Fruit fly (Drosophila melanogaster) whole organism, embryonic: Measurements from ENCODE around the gene CG2104.

Experiments
- Ada2b ChIP-seq: fragments of 200-800 bp; sonication (Bioruptor generic); IDR thresholded peaks from 2 replicates; pipeline ENCODE4 v1.3.6; 2022; ENCODE audit warnings: missing biosample characterization, missing genetic modification characterization
- Atf-2 ChIP-seq: fragments of 200-800 bp; sonication (Bioruptor generic); optimal IDR thresholded peaks from 2 replicates; lab custom pipeline; 2016; ENCODE audit warnings: missing biosample characterization, missing genetic modification characterization
- Bgb ChIP-seq: fragments of 200-800 bp; sonication (Bioruptor generic); IDR thresholded peaks from 2 replicates; pipeline ENCODE4 v1.3.6; 2022; ENCODE audit warnings: missing biosample characterization, missing genetic modification characterization; ENCODE audit not compliant: partially characterized antibody
- CG1024 ChIP-seq: fragments of 200-800 bp; sonication (Bioruptor generic); IDR thresholded peaks from 2 replicates; pipeline ENCODE4 v1.3.6; 2022; ENCODE audit warnings: missing biosample characterization, missing genetic modification characterization
- CG10321 ChIP-seq: fragments of 200-800 bp; sonication (Bioruptor generic); IDR thresholded peaks from 2 replicates; pipeline ENCODE4 v1.3.6; 2022; ENCODE audit warnings: missing biosample characterization, missing genetic modification characterization
- CG11560 ChIP-seq: fragments of 200-800 bp; sonication (Bioruptor generic); IDR thresholded peaks from 3 replicates; pipeline ENCODE4 v1.3.6; 2022; ENCODE audit warnings: missing biosample characterization, missing genetic modification characterization
- CG13123 ChIP-seq: fragments of 200-800 bp; sonication (Bioruptor generic); optimal IDR thresholded peaks from 2 replicates; lab custom pipeline; 2016; ENCODE audit warnings: missing biosample characterization, missing genetic modification characterization
- CG13287 ChIP-seq: fragments of 200-800 bp; sonication (Bioruptor generic); IDR thresholded peaks from 2 replicates; pipeline ENCODE4 v1.3.6; 2022; ENCODE audit warnings: missing biosample characterization, missing genetic modification characterization; ENCODE audit not compliant: partially characterized antibody
- CG14014 ChIP-seq: fragments of 200-800 bp; sonication (Bioruptor generic); IDR thresholded peaks from 2 replicates; pipeline ENCODE4 v1.3.6; 2022; ENCODE audit warnings: missing biosample characterization, missing genetic modification characterization
- CG14441 ChIP-seq: fragments of 200-800 bp; sonication (Bioruptor generic); IDR thresholded peaks from 2 replicates; pipeline ENCODE4 v1.3.6; 2022; ENCODE audit warnings: missing biosample characterization, missing genetic modification characterization
- CG17568 ChIP-seq: fragments of 200-800 bp; sonication (Bioruptor generic); optimal IDR thresholded peaks from 2 replicates; lab custom pipeline; 2018; ENCODE audit warnings: missing biosample characterization, mild to moderate bottlenecking, missing genetic modification characterization, moderate library complexity
- CG2889 ChIP-seq: fragments of 200-800 bp; sonication (Bioruptor generic); IDR thresholded peaks from 3 replicates; pipeline ENCODE4 v1.3.6; 2022; ENCODE audit warnings: missing biosample characterization, missing genetic modification characterization
- CG30403 ChIP-seq: fragments of 200-800 bp; sonication (Bioruptor generic); optimal IDR thresholded peaks from 3 replicates; lab custom pipeline; 2016; ENCODE audit warnings: missing biosample characterization, missing genetic modification characterization
- CG3065 ChIP-seq: fragments of 200-800 bp; sonication (Bioruptor generic); optimal IDR thresholded peaks from 2 replicates; lab custom pipeline; 2016; ENCODE audit warnings: missing biosample characterization, missing genetic modification characterization
- CG32767 ChIP-seq: fragments of 200-800 bp; sonication (Bioruptor generic); IDR thresholded peaks from 2 replicates; pipeline ENCODE4 v1.3.6; 2022; ENCODE audit warnings: missing biosample characterization, missing genetic modification characterization
- CG3281 ChIP-seq: fragments of 200-800 bp; sonication (Bioruptor generic); optimal IDR thresholded peaks from 3 replicates; lab custom pipeline; 2017; ENCODE audit warnings: missing biosample characterization, mild to moderate bottlenecking, missing genetic modification characterization
- CG3407 ChIP-seq: fragments of 200-800 bp; sonication (Bioruptor generic); optimal IDR thresholded peaks from 2 replicates; lab custom pipeline; 2018; ENCODE audit warnings: missing biosample characterization, mild to moderate bottlenecking, missing genetic modification characterization
- CG42726 ChIP-seq: fragments of 200-800 bp; sonication (Bioruptor generic); IDR thresholded peaks from 2 replicates; pipeline ENCODE4 v1.3.6; 2022; ENCODE audit warnings: missing biosample characterization, missing genetic modification characterization; ENCODE audit not compliant: partially characterized antibody
- CG4404 ChIP-seq: fragments of 200-800 bp; sonication (Bioruptor generic); IDR thresholded peaks from 2 replicates; pipeline ENCODE4 v1.3.6; 2022; ENCODE audit warnings: missing biosample characterization, missing genetic modification characterization
- CG5180 ChIP-seq: fragments of 200-800 bp; sonication (Bioruptor generic); optimal IDR thresholded peaks from 3 replicates; lab custom pipeline; 2017; ENCODE audit warnings: missing biosample characterization, missing genetic modification characterization, mild to moderate bottlenecking, moderate library complexity, missing genetic modification reagents
- CG6854 ChIP-seq: fragments of 200-800 bp; sonication (Bioruptor generic); optimal IDR thresholded peaks from 3 replicates; lab custom pipeline; 2017; ENCODE audit warnings: missing biosample characterization, mild to moderate bottlenecking, missing genetic modification characterization
- CG7357 ChIP-seq: fragments of 200-800 bp; sonication (Bioruptor generic); IDR thresholded peaks from 3 replicates; pipeline ENCODE4 v1.3.6; 2022; ENCODE audit warnings: missing biosample characterization, missing genetic modification characterization
- CkIIα-i1 ChIP-seq: fragments of 200-800 bp; sonication (Bioruptor generic); IDR thresholded peaks from 2 replicates; pipeline ENCODE4 v1.3.6; 2022; ENCODE audit warnings: missing biosample characterization, missing genetic modification characterization
- Dip2 ChIP-seq: fragments of 200-800 bp; sonication (Bioruptor generic); IDR thresholded peaks from 2 replicates; pipeline ENCODE4 v1.3.6; 2022; ENCODE audit warnings: missing biosample characterization, missing genetic modification characterization
- GATAe ChIP-seq: fragments of 200-800 bp; sonication (Bioruptor generic); conservative IDR thresholded peaks from 2 replicates; pipeline ENCODE4 v1.3.6; 2022; ENCODE audit warnings: missing biosample characterization, missing genetic modification characterization
- HmgZ ChIP-seq: fragments of 200-800 bp; sonication (Bioruptor generic); optimal IDR thresholded peaks from 2 replicates; lab custom pipeline; 2018; ENCODE audit warnings: missing biosample characterization, mild to moderate bottlenecking, missing genetic modification characterization
- NfI ChIP-seq: fragments of 200-800 bp; sonication (Bioruptor generic); optimal IDR thresholded peaks from 3 replicates; lab custom pipeline; 2018; ENCODE audit warnings: missing biosample characterization, mild to moderate bottlenecking, missing genetic modification characterization, moderate library complexity
- Tbp ChIP-seq: fragments of >200 bp; optimal IDR thresholded peaks from 2 replicates; lab custom pipeline; 2018; ENCODE audit warnings: missing biosample characterization, missing genetic modification characterization
- ac ChIP-seq: fragments of 200-800 bp; sonication (Bioruptor generic); optimal IDR thresholded peaks from 3 replicates; lab custom pipeline; 2017; ENCODE audit warnings: missing biosample characterization, mild to moderate bottlenecking, missing genetic modification characterization
- al ChIP-seq: fragments of 200-800 bp; sonication (Bioruptor generic); IDR thresholded peaks from 2 replicates; pipeline ENCODE4 v1.3.6; 2022; ENCODE audit warnings: missing biosample characterization, missing genetic modification characterization
- amos ChIP-seq: fragments of 200-800 bp; sonication (Bioruptor generic); IDR thresholded peaks from 2 replicates; pipeline ENCODE4 v1.3.6; 2022; ENCODE audit warnings: missing biosample characterization, missing genetic modification characterization; ENCODE audit not compliant: partially characterized antibody
- aop ChIP-seq: fragments of 200-800 bp; sonication (Bioruptor generic); IDR thresholded peaks from 2 replicates; pipeline ENCODE4 v1.3.6; 2022; ENCODE audit warnings: missing biosample characterization, missing genetic modification characterization
- ara ChIP-seq: fragments of 200-800 bp; sonication (Bioruptor generic); IDR thresholded peaks from 2 replicates; pipeline ENCODE4 v1.3.6; 2022; ENCODE audit warnings: missing biosample characterization, missing genetic modification characterization
- bab2 ChIP-seq: fragments of 200-800 bp; sonication (Bioruptor generic); optimal IDR thresholded peaks from 2 replicates; lab custom pipeline; 2016; ENCODE audit warnings: missing biosample characterization, missing genetic modification characterization
- bowl ChIP-seq: fragments of 200-800 bp; sonication (Bioruptor generic); IDR thresholded peaks from 2 replicates; pipeline ENCODE4 v1.3.6; 2022; ENCODE audit warnings: missing biosample characterization, missing genetic modification characterization
- chif ChIP-seq, 2 experiments: fragments of 200-800 bp; sonication (Bioruptor generic); optimal IDR thresholded peaks; 3 replicates each; lab custom pipeline; 2016; ENCODE audit warnings: missing biosample characterization in 2 of 2, missing genetic modification characterization in 2 of 2
- croc ChIP-seq: fragments of 200-800 bp; sonication (Bioruptor generic); conservative IDR thresholded peaks from 3 replicates; pipeline ENCODE4 v1.3.6; 2022; ENCODE audit warnings: missing biosample characterization, missing genetic modification characterization
- da ChIP-seq: fragments of 200-800 bp; sonication (Bioruptor generic); optimal IDR thresholded peaks from 2 replicates; lab custom pipeline; 2016; ENCODE audit warnings: missing biosample characterization, missing genetic modification characterization
- dpn ChIP-seq, 2 experiments: fragments of 200-800 bp; sonication (Bioruptor generic); optimal IDR thresholded peaks; 3 replicates each; lab custom pipeline; 2016; ENCODE audit warnings: missing biosample characterization in 2 of 2, missing genetic modification characterization in 2 of 2
- dysf ChIP-seq: fragments of 200-800 bp; sonication (Bioruptor generic); IDR thresholded peaks from 3 replicates; pipeline ENCODE4 v1.3.6; 2022; ENCODE audit warnings: missing biosample characterization, missing genetic modification characterization
- emc ChIP-seq: fragments of 200-800 bp; sonication (Bioruptor generic); optimal IDR thresholded peaks from 2 replicates; lab custom pipeline; 2016; ENCODE audit warnings: missing biosample characterization, missing genetic modification characterization
- kay ChIP-seq: fragments of 200-800 bp; sonication (Bioruptor generic); optimal IDR thresholded peaks from 2 replicates; lab custom pipeline; 2016; ENCODE audit warnings: missing biosample characterization, missing genetic modification characterization
- lbe ChIP-seq: fragments of 200-800 bp; sonication (Bioruptor generic); optimal IDR thresholded peaks from 2 replicates; lab custom pipeline; 2016; ENCODE audit warnings: missing biosample characterization, mild to moderate bottlenecking, missing genetic modification characterization
- nerfin-1 ChIP-seq: fragments of 200-800 bp; sonication (Bioruptor generic); optimal IDR thresholded peaks from 3 replicates; lab custom pipeline; 2019; ENCODE audit warnings: missing biosample characterization, mild to moderate bottlenecking, missing genetic modification characterization, moderate library complexity
- salm ChIP-seq: fragments of 200-800 bp; sonication (Bioruptor generic); optimal IDR thresholded peaks from 2 replicates; lab custom pipeline; 2018; ENCODE audit warnings: missing biosample characterization, mild to moderate bottlenecking, missing genetic modification characterization
- sc ChIP-seq, 3 experiments: fragments of >200 bp in 2 of 3; fragments of 200-800 bp in 1 of 3; sonication (Bioruptor generic) in 1 of 3; optimal IDR thresholded peaks; 2 replicates in 2 of 3; 3 replicates in 1 of 3; lab custom pipeline; 2017; ENCODE audit warnings: mild to moderate bottlenecking in 1 of 3, missing biosample characterization in 1 of 3, missing genetic modification characterization in 1 of 3, missing genetic modification reagents in 1 of 3
- sd ChIP-seq: fragments of 200-800 bp; sonication (Bioruptor generic); optimal IDR thresholded peaks from 3 replicates; lab custom pipeline; 2018; ENCODE audit warnings: missing biosample characterization, mild to moderate bottlenecking, missing genetic modification characterization, moderate library complexity
- ssp ChIP-seq: fragments of 200-800 bp; sonication (Bioruptor generic); IDR thresholded peaks from 2 replicates; pipeline ENCODE4 v1.3.6; 2022; ENCODE audit warnings: missing biosample characterization, missing genetic modification characterization
- twi ChIP-seq: fragments of 200-800 bp; optimal IDR thresholded peaks from 2 replicates; lab custom pipeline; 2019; ENCODE audit warnings: missing biosample characterization, mild to moderate bottlenecking, missing genetic modification characterization, moderate library complexity
- wor ChIP-seq: fragments of 200-800 bp; sonication (Bioruptor generic); IDR thresholded peaks from 2 replicates; pipeline ENCODE4 v1.3.6; 2022; ENCODE audit warnings: missing biosample characterization, missing genetic modification characterization

The CG2104 gene

dm6 chr3R:5672658-5673217 is 20.3 kb downstream of the CG2104 start (continued):
- TF ChIP-seq amos, result no peak; the same call in 1 of the 2 replicates
- TF ChIP-seq aop (GFP tag; lab: Robert Waterston, UW), result no peak
- TF ChIP-seq GATAe (GFP tag; lab: Robert Waterston, UW), result no peak
- peak; percentile 40 to 41 for TF ChIP-seq dpn (GFP tag; optimal IDR thresholded peaks at IDR 0.05; lab: Kevin White, UChicago)
- TF ChIP-seq CG6854 (GFP tag; lab: Kevin White, UChicago), result peak; percentile 83
- peak; percentile 68 for TF ChIP-seq NfI
- TF ChIP-seq emc (GFP tag; lab: Kevin White, UChicago), result no peak
- peak; percentile 46; the same call in 1 of the 2 replicates for TF ChIP-seq CG10321
- TF ChIP-seq croc (GFP tag; lab: Robert Waterston, UW), result no peak
- TF ChIP-seq CG13287 (GFP tag; lab: Robert Waterston, UW), result peak; percentile 26; the same call in 1 of the 2 replicates
- peak; percentile 71 for TF ChIP-seq CG13123 (GFP tag; lab: Kevin White, UChicago)
- peak; percentile 33 for TF ChIP-seq Atf-2 (GFP tag; lab: Kevin White, UChicago)
- TF ChIP-seq nerfin-1 (tag; lab: Kevin White, UChicago), result peak; percentile 80
- no peak for TF ChIP-seq CkIIα-i1 (GFP tag; lab: Robert Waterston, UW)
- peak; percentile 31; the same call in 1 of the 2 replicates for TF ChIP-seq Bgb (GFP tag; lab: Robert Waterston, UW)
- no peak for TF ChIP-seq CG2889 (GFP tag; lab: Robert Waterston, UW)
- TF ChIP-seq ac (GFP tag; lab: Kevin White, UChicago), result peak; percentile 84
- no peak for TF ChIP-seq CG4404
- peak; percentile 85 for TF ChIP-seq HmgZ (tag; lab: Kevin White, UChicago)
- no peak for TF ChIP-seq Tbp (GFP tag; lab: Kevin White, UChicago)
- peak; percentile 66 for TF ChIP-seq ara (GFP tag; lab: Robert Waterston, UW)
- TF ChIP-seq chif (GFP tag; optimal IDR thresholded peaks at IDR 0.05; lab: Kevin White, UChicago), result peak; percentile 28 to 53
- peak; percentile 91 for TF ChIP-seq CG3407 (GFP tag; lab: Kevin White, UChicago)
- peak; percentile 12 for TF ChIP-seq lbe
- peak; percentile 48; the same call in 1 of the 2 replicates for TF ChIP-seq CG32767 (GFP tag; lab: Robert Waterston, UW)
- TF ChIP-seq CG5180 (GFP tag; lab: Kevin White, UChicago), result peak; percentile 83
- TF ChIP-seq Dip2 (GFP tag; lab: Robert Waterston, UW), result no peak
- no peak for TF ChIP-seq da
- no peak for TF ChIP-seq CG11560 (tag; lab: Robert Waterston, UW)
- no peak for TF ChIP-seq CG30403
- peak; percentile 19; the same call in 1 of the 3 replicates for TF ChIP-seq dysf
- TF ChIP-seq salm (tag; lab: Kevin White, UChicago), result peak; percentile 89
- no peak for TF ChIP-seq Ada2b (GFP tag; lab: Robert Waterston, UW)
- TF ChIP-seq sd, result no peak
- TF ChIP-seq sc (optimal IDR thresholded peaks at IDR 0.05; lab: Kevin White, UChicago), result no peak
- TF ChIP-seq sc (GFP tag; optimal IDR thresholded peaks at IDR 0.05; lab: Kevin White, UChicago), result peak; percentile 77
- TF ChIP-seq ssp (GFP tag; lab: Robert Waterston, UW), result no peak
- TF ChIP-seq kay, result peak; percentile 52
- no peak for TF ChIP-seq al (GFP tag; lab: Robert Waterston, UW)
- peak; percentile 36; the same call in 1 of the 2 replicates for TF ChIP-seq bowl (GFP tag; lab: Robert Waterston, UW)
- TF ChIP-seq bab2 (GFP tag; lab: Kevin White, UChicago), result peak; percentile 77
- no peak for TF ChIP-seq CG42726 (GFP tag; lab: Robert Waterston, UW)
- TF ChIP-seq wor (GFP tag; lab: Robert Waterston, UW), result no peak
- TF ChIP-seq CG17568, result peak; percentile 93
- TF ChIP-seq CG7357 (GFP tag; lab: Robert Waterston, UW), result no peak
- peak; percentile 55 for TF ChIP-seq CG3065 (GFP tag; lab: Kevin White, UChicago)
- TF ChIP-seq CG14014 (GFP tag; lab: Robert Waterston, UW), result peak; percentile 61; the same call in 1 of the 2 replicates
- TF ChIP-seq CG1024, result peak; percentile 52; the same call in 1 of the 2 replicates
- TF ChIP-seq twi (tag; lab: Kevin White, UChicago), result peak; percentile 44
- peak; percentile 86 for TF ChIP-seq CG3281 (GFP tag; lab: Kevin White, UChicago)
- TF ChIP-seq CG14441 (GFP tag; lab: Robert Waterston, UW), result 0 out of 2 replicates have a peak, but pooled peaks have one; percentile 38
